Worm (Caenorhabditis elegans): ENCODE data around the gene C03G6.21.

DNA sequence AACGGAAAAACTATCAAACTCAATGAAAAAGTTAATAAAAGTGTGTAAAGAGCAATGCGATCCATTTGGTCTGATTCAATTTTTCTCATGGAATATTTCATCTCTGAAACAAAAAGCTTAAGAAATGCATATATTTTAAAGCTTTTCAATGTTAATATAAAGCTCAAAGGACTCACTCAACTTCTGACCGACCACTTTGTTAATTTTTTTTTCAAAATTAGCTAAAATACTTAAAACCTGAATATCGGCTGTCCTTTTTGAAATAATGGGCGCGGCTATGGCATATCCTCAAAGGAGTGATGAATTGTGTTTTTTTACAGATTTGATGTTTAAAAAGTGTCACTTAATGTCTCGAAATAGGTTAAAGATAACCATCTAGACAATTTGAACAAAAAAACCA, 33.2 kb upstream of the C03G6.21 start, which contains the start of gene C02H6.1:
- TF ChIP-seq flt-1 (GFP tag; IDR thresholded peaks at IDR 0.05): no peak
- no peak for TF ChIP-seq tab-1 (GFP tag; IDR thresholded peaks at IDR 0.05)
- TF ChIP-seq T22C8.4 (GFP tag; IDR thresholded peaks at IDR 0.05): no peak
- no peak for TF ChIP-seq ztf-23 (GFP tag; IDR thresholded peaks at IDR 0.05)
